Worm (Caenorhabditis elegans) whole organism, L1 larva: ENCODE data around the gene fubl-3.

Experiments
- C04F5.9 ChIP-seq: sonication (generic microtip); optimal IDR thresholded peaks from 2 replicates; lab custom pipeline; 2016; ENCODE audit warnings: missing genetic modification characterization, missing compliant biosample characterization
- blmp-1 ChIP-seq: fragments of 150-350 bp; optimal IDR thresholded peaks from 2 replicates; lab custom pipeline; 2014; ENCODE audit warnings: missing biosample characterization, missing genetic modification characterization
- ceh-63 ChIP-seq: fragments of 200-800 bp; sonication (Bioruptor generic); optimal IDR thresholded peaks from 2 replicates; lab custom pipeline; 2018; ENCODE audit warnings: mild to moderate bottlenecking, missing genetic modification characterization, missing compliant biosample characterization
- dpl-1 ChIP-seq, 3 experiments: fragments of 150-350 bp in 2 of 3; sonication (generic microtip) in 1 of 3; optimal IDR thresholded peaks; 2 replicates each; lab custom pipeline; 2014 to 2017; ENCODE audit warnings: missing biosample characterization in 3 of 3, missing genetic modification characterization in 3 of 3, missing genetic modification reagents in 3 of 3
- efl-3 ChIP-seq: fragments of 200-800 bp; sonication (Bioruptor generic); optimal IDR thresholded peaks from 2 replicates; lab custom pipeline; 2018; ENCODE audit warnings: mild to moderate bottlenecking, missing genetic modification characterization, missing compliant biosample characterization
- elt-3 ChIP-seq, 6 experiments: fragments of 150-350 bp in 1 of 6; sonication (generic microtip); optimal IDR thresholded peaks; 2 replicates each; lab custom pipeline; 2017 to 2018; ENCODE audit warnings: missing biosample characterization in 6 of 6, missing genetic modification characterization in 6 of 6, inconsistent platforms in 1 of 6
- fkh-8 ChIP-seq: sonication (generic microtip); optimal IDR thresholded peaks from 2 replicates; lab custom pipeline; 2016; ENCODE audit warnings: mild to moderate bottlenecking, missing genetic modification characterization, missing compliant biosample characterization
- grh-1 ChIP-seq: fragments of 200-800 bp; sonication (Bioruptor generic); IDR thresholded peaks from 2 replicates; pipeline ENCODE4 v1.3.6; 2022; ENCODE audit warnings: missing genetic modification reagents, missing genetic modification characterization, missing compliant biosample characterization
- irx-1 ChIP-seq: sonication (generic microtip); optimal IDR thresholded peaks from 2 replicates; lab custom pipeline; 2016; ENCODE audit warnings: missing genetic modification characterization, missing compliant biosample characterization
- isw-1 ChIP-seq: fragments of 200-800 bp; sonication (Bioruptor generic); IDR thresholded peaks from 2 replicates; pipeline ENCODE4 v1.3.6; 2022; ENCODE audit warnings: missing genetic modification characterization, missing compliant biosample characterization
- lin-13 ChIP-seq: fragments of 150-350 bp; optimal IDR thresholded peaks from 2 replicates; lab custom pipeline; 2014; ENCODE audit warnings: missing biosample characterization, missing genetic modification reagents, missing genetic modification characterization
- lin-14 ChIP-seq: fragments of 200-800 bp; sonication (Bioruptor generic); optimal IDR thresholded peaks from 2 replicates; lab custom pipeline; 2018; ENCODE audit warnings: mild to moderate bottlenecking, missing genetic modification characterization, moderate library complexity, missing compliant biosample characterization
- lin-15B ChIP-seq: fragments of 150-350 bp; sonication (generic microtip); optimal IDR thresholded peaks from 3 replicates; lab custom pipeline; 2014; ENCODE audit warnings: missing biosample characterization, missing genetic modification characterization
- lin-35 ChIP-seq, 2 experiments: fragments of 150-350 bp; optimal IDR thresholded peaks; 2 replicates each; lab custom pipeline; 2014; ENCODE audit warnings: missing biosample characterization in 2 of 2, missing genetic modification characterization in 2 of 2, missing genetic modification reagents in 2 of 2
- lsy-2 ChIP-seq, 2 experiments: fragments of 150-350 bp; optimal IDR thresholded peaks; 2 replicates each; lab custom pipeline; 2014; ENCODE audit warnings: missing biosample characterization in 2 of 2, missing genetic modification characterization in 2 of 2
- mab-9 ChIP-seq: fragments of 200-800 bp; sonication (Bioruptor generic); IDR thresholded peaks from 2 replicates; pipeline ENCODE4 v1.3.6; 2022; ENCODE audit warnings: missing genetic modification reagents, missing genetic modification characterization, missing compliant biosample characterization
- mdl-1 ChIP-seq, 2 experiments: fragments of 150-350 bp; optimal IDR thresholded peaks; 2 replicates each; lab custom pipeline; 2014 to 2017; ENCODE audit warnings: missing biosample characterization in 2 of 2, missing genetic modification characterization in 2 of 2, inconsistent platforms in 1 of 2
- mep-1 ChIP-seq: fragments of 150-350 bp; optimal IDR thresholded peaks from 2 replicates; lab custom pipeline; 2014; ENCODE audit warnings: missing biosample characterization, missing genetic modification characterization
- nhr-12 ChIP-seq: sonication (generic microtip); optimal IDR thresholded peaks from 2 replicates; lab custom pipeline; 2017; ENCODE audit warnings: missing biosample characterization, missing genetic modification characterization
- nhr-19 ChIP-seq: fragments of 200-800 bp; sonication (Bioruptor generic); conservative IDR thresholded peaks from 2 replicates; pipeline ENCODE4 v1.3.6; 2022; ENCODE audit warnings: missing genetic modification characterization, missing compliant biosample characterization
- nhr-20 ChIP-seq: sonication (generic microtip); optimal IDR thresholded peaks from 2 replicates; lab custom pipeline; 2016; ENCODE audit warnings: mild to moderate bottlenecking, missing genetic modification characterization, missing compliant biosample characterization
- nhr-47 ChIP-seq: sonication (generic microtip); optimal IDR thresholded peaks from 2 replicates; lab custom pipeline; 2016; ENCODE audit warnings: mild to moderate bottlenecking, missing genetic modification characterization, moderate library complexity, missing compliant biosample characterization
- nhr-71 ChIP-seq: sonication (generic microtip); optimal IDR thresholded peaks from 2 replicates; lab custom pipeline; 2016; ENCODE audit warnings: mild to moderate bottlenecking, missing genetic modification characterization, moderate library complexity, missing compliant biosample characterization
- nhr-76 ChIP-seq: sonication (generic microtip); optimal IDR thresholded peaks from 2 replicates; lab custom pipeline; 2017; ENCODE audit warnings: missing biosample characterization, missing genetic modification characterization
- nhr-84 ChIP-seq: sonication (generic microtip); optimal IDR thresholded peaks from 2 replicates; lab custom pipeline; 2017; ENCODE audit warnings: missing biosample characterization, missing genetic modification characterization
- nhr-85 ChIP-seq: sonication (generic microtip); peaks from one replicate; lab custom pipeline; 2016; ENCODE audit warnings: missing genetic modification characterization, inconsistent platforms, missing compliant biosample characterization
- nhr-90 ChIP-seq: sonication (generic microtip); optimal IDR thresholded peaks from 2 replicates; lab custom pipeline; 2016; ENCODE audit warnings: mild to moderate bottlenecking, missing genetic modification characterization, missing compliant biosample characterization; ENCODE audit not compliant: poor library complexity
- snu-23 ChIP-seq: sonication (generic microtip); optimal IDR thresholded peaks from 2 replicates; lab custom pipeline; 2016; ENCODE audit warnings: missing genetic modification characterization, missing compliant biosample characterization
- tbx-2 ChIP-seq: sonication (generic microtip); optimal IDR thresholded peaks from 2 replicates; lab custom pipeline; 2016; ENCODE audit warnings: missing genetic modification characterization, missing compliant biosample characterization
- unc-130 ChIP-seq: fragments of 150-350 bp; optimal IDR thresholded peaks from 2 replicates; lab custom pipeline; 2017; ENCODE audit warnings: missing biosample characterization, missing genetic modification characterization, inconsistent platforms
- unc-30 ChIP-seq: sonication (generic microtip); optimal IDR thresholded peaks from 2 replicates; lab custom pipeline; 2017; ENCODE audit warnings: missing biosample characterization, missing genetic modification characterization
- ztf-11 ChIP-seq, 2 experiments: sonication (generic microtip); optimal IDR thresholded peaks; 2 replicates each; lab custom pipeline; 2016 to 2017; ENCODE audit warnings: missing genetic modification characterization in 2 of 2, missing biosample characterization in 1 of 2, missing compliant biosample characterization in 1 of 2

fubl-3 gene

ce11 chrX:17426712-17427111 is 7.5 kb upstream of the fubl-3 start (continued):
- TF ChIP-seq elt-3 (tag; optimal IDR thresholded peaks at IDR 0.05; lab: Kevin White, UChicago) (peak in 1 of 6 experiments; percentile 11), isw-1 (GFP tag; lab: Robert Waterston, UW) (no peak)
- TF ChIP-seq, all 84 proteins: peak for 11

DNA sequence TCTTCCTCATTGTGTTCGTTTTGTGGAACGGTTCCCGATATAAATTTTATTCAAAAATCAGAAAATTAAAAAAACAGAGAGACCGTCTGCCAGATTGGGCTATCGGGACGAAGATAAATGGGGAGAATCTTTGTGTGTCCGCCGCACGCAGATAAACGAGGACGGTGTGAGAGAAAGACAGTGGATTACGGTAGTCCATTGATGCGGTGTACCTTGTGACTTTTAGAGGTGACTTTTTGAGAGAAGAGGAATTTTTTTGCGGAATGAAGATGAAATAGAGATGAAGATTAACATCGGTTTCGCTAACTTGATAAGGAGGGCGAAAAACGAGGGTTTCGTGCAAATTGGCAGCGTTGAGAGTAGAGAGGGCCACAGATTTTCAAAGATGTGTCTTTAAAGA is 6.5 kb upstream of the fubl-3 start:
- TF ChIP-seq mep-1 (tag; lab: Kevin White, UChicago) (peak; percentile 47), nhr-20 (tag; lab: Kevin White, UChicago) (peak; percentile 87), nhr-90 (tag; lab: Kevin White, UChicago) (peak; percentile 68), lin-14 (GFP tag; lab: Kevin White, UChicago) (peak; percentile 81), nhr-85 (tag; lab: Kevin White, UChicago) (peak; percentile 96), lin-15B (tag; lab: Kevin White, UChicago) (no peak), blmp-1 (tag; lab: Kevin White, UChicago) (peak; percentile 91), mdl-1 (tag; optimal IDR thresholded peaks at IDR 0.05; lab: Kevin White, UChicago) (peak in 1 of 2 experiments; percentile 65), lin-35 (GFP tag; optimal IDR thresholded peaks at IDR 0.05; lab: Kevin White, UChicago) (peak in 1 of 2 experiments; percentile 41), C04F5.9 (tag; lab: Kevin White, UChicago) (no peak), nhr-12 (tag; lab: Kevin White, UChicago) (no peak), lin-13 (GFP tag; lab: Kevin White, UChicago) (peak; percentile 40), tbx-2 (peak; percentile 48), elt-3 (tag; optimal IDR thresholded peaks at IDR 0.05; lab: Kevin White, UChicago) (peak in 3 of 6 experiments; percentile 26 to 93 (median 59)), unc-30 (no peak), lsy-2 (tag; optimal IDR thresholded peaks at IDR 0.05; lab: Kevin White, UChicago) (peak; percentile 70 to 93), efl-3 (GFP tag; lab: Kevin White, UChicago) (peak; percentile 10), nhr-19 (GFP tag; lab: Robert Waterston, UW) (peak; percentile 48), irx-1 (tag; lab: Kevin White, UChicago) (peak; percentile 67), nhr-71 (peak; percentile 77), ceh-63 (GFP tag; lab: Kevin White, UChicago) (no peak), dpl-1 (GFP tag; optimal IDR thresholded peaks at IDR 0.05; lab: Kevin White, UChicago) (no peak), snu-23 (GFP tag; lab: Kevin White, UChicago) (peak; percentile 72), nhr-84 (tag; lab: Kevin White, UChicago) (no peak), nhr-47 (tag; lab: Kevin White, UChicago) (peak; percentile 45), nhr-76 (tag; lab: Kevin White, UChicago) (no peak), unc-130 (tag; lab: Kevin White, UChicago) (peak; percentile 25), grh-1 (GFP tag; lab: Robert Waterston, UW) (peak; percentile 46; the same call in 1 of the 2 replicates)

- no peak for TF ChIP-seq fkh-8
Measured at ce11 chrX:17428803-17429202, 5.4 kb upstream of the fubl-3 start, which contains the start of gene pbo-6. Gene pbo-6, plus strand, starts transcription at chrX:17429042.

- no peak for TF ChIP-seq nhr-84 (tag; lab: Kevin White, UChicago)
- TF ChIP-seq ztf-11 (tag; optimal IDR thresholded peaks at IDR 0.05; lab: Kevin White, UChicago): no peak
- TF ChIP-seq, all 84 proteins: peak for 0
Measured at ce11 chrX:17438386-17438785, 4.1 kb downstream of the fubl-3 start, which contains the start of gene C36E6.8. Gene C36E6.8, plus strand, starts transcription at chrX:17438686.

- TF ChIP-seq mab-9 (GFP tag; lab: Robert Waterston, UW) (0 out of 2 replicates have a peak, but pooled peaks have one; percentile 34), grh-1 (GFP tag; lab: Robert Waterston, UW) (peak; percentile 45; the same call in 1 of the 2 replicates)
Measured at ce11 chrX:17442539-17442938, 8.3 kb downstream of the fubl-3 start.
